Fruit fly (Drosophila melanogaster) whole organism, embryonic: ENCODE results near the gene armi.

ENCODE experiments used
- ATbp ChIP-seq: fragments of 200-800 bp; sonication (Bioruptor generic); optimal IDR thresholded peaks from 2 replicates; lab custom pipeline; 2017; ENCODE audit warnings: missing biosample characterization, mild to moderate bottlenecking, missing genetic modification characterization, missing genetic modification reagents
- Adf1 ChIP-seq: fragments of 200-800 bp; sonication (Bioruptor generic); IDR thresholded peaks from 2 replicates; pipeline ENCODE4 v1.3.6; 2022; ENCODE audit warnings: missing biosample characterization, missing genetic modification characterization
- Asciz ChIP-seq: fragments of 200-800 bp; sonication (Bioruptor generic); optimal IDR thresholded peaks from 2 replicates; lab custom pipeline; 2017; ENCODE audit warnings: missing biosample characterization, mild to moderate bottlenecking, missing genetic modification characterization, missing genetic modification reagents
- Bdp1 ChIP-seq: fragments of 200-800 bp; sonication (Bioruptor generic); optimal IDR thresholded peaks from 3 replicates; lab custom pipeline; 2016; ENCODE audit warnings: missing biosample characterization, missing genetic modification characterization
- CG10147 ChIP-seq: fragments of 200-800 bp; sonication (Bioruptor generic); optimal IDR thresholded peaks from 2 replicates; lab custom pipeline; 2019; ENCODE audit warnings: missing biosample characterization, mild to moderate bottlenecking, missing genetic modification characterization, moderate library complexity
- CG10274 ChIP-seq: fragments of 200-800 bp; sonication (Bioruptor generic); optimal IDR thresholded peaks from 3 replicates; lab custom pipeline; 2017; ENCODE audit warnings: missing biosample characterization, mild to moderate bottlenecking, missing genetic modification characterization
- CG10321 ChIP-seq: fragments of 200-800 bp; sonication (Bioruptor generic); IDR thresholded peaks from 2 replicates; pipeline ENCODE4 v1.3.6; 2022; ENCODE audit warnings: missing biosample characterization, missing genetic modification characterization
- CG10654 ChIP-seq: fragments of 200-800 bp; sonication (Bioruptor generic); optimal IDR thresholded peaks from 2 replicates; lab custom pipeline; 2016; ENCODE audit warnings: missing biosample characterization, missing genetic modification characterization
- CG10959 ChIP-seq: fragments of 200-800 bp; sonication (Bioruptor generic); IDR thresholded peaks from 2 replicates; pipeline ENCODE4 v1.3.6; 2022; ENCODE audit warnings: missing biosample characterization, missing genetic modification characterization
- CG12155 ChIP-seq: fragments of 200-800 bp; sonication (Bioruptor generic); optimal IDR thresholded peaks from 3 replicates; lab custom pipeline; 2016; ENCODE audit warnings: missing biosample characterization, missing genetic modification characterization
- CG14050 ChIP-seq: fragments of 200-800 bp; sonication (Bioruptor generic); IDR thresholded peaks from 3 replicates; pipeline ENCODE4 v1.3.6; 2022; ENCODE audit warnings: missing biosample characterization, missing genetic modification characterization
- CG14667 ChIP-seq: fragments of 200-800 bp; sonication (Bioruptor generic); IDR thresholded peaks from 2 replicates; pipeline ENCODE4 v1.3.6; 2022; ENCODE audit warnings: missing biosample characterization, missing genetic modification characterization
- CG14965 ChIP-seq: fragments of 200-800 bp; sonication (Bioruptor generic); optimal IDR thresholded peaks from 2 replicates; lab custom pipeline; 2016; ENCODE audit warnings: missing biosample characterization, missing genetic modification characterization, borderline replicate concordance
- CG15514 ChIP-seq: fragments of 200-800 bp; sonication (Bioruptor generic); optimal IDR thresholded peaks from 3 replicates; lab custom pipeline; 2017; ENCODE audit warnings: missing biosample characterization, missing genetic modification characterization, mild to moderate bottlenecking, moderate library complexity, missing genetic modification reagents
- CG17361 ChIP-seq: fragments of 200-800 bp; sonication (Bioruptor generic); IDR thresholded peaks from 3 replicates; pipeline ENCODE4 v1.3.6; 2022; ENCODE audit warnings: missing biosample characterization, missing genetic modification characterization
- CG18011 ChIP-seq: fragments of 200-800 bp; sonication (Bioruptor generic); optimal IDR thresholded peaks from 2 replicates; lab custom pipeline; 2017; ENCODE audit warnings: missing biosample characterization, missing genetic modification characterization, mild to moderate bottlenecking, moderate library complexity, missing genotype
- CG18476 ChIP-seq: fragments of 200-800 bp; sonication (Bioruptor generic); optimal IDR thresholded peaks from 2 replicates; lab custom pipeline; 2016; ENCODE audit warnings: missing biosample characterization, mild to moderate bottlenecking, missing genetic modification characterization
- CG2199 ChIP-seq: fragments of 200-800 bp; sonication (Bioruptor generic); IDR thresholded peaks from 3 replicates; pipeline ENCODE4 v1.3.6; 2022; ENCODE audit warnings: missing biosample characterization, missing genetic modification characterization
- CG2712 ChIP-seq: fragments of 200-800 bp; optimal IDR thresholded peaks from 3 replicates; lab custom pipeline; 2019; ENCODE audit warnings: missing biosample characterization, mild to moderate bottlenecking, missing genetic modification characterization, moderate library complexity
- CG3281 ChIP-seq: fragments of 200-800 bp; sonication (Bioruptor generic); optimal IDR thresholded peaks from 3 replicates; lab custom pipeline; 2017; ENCODE audit warnings: missing biosample characterization, mild to moderate bottlenecking, missing genetic modification characterization
- CG4404 ChIP-seq: fragments of 200-800 bp; sonication (Bioruptor generic); IDR thresholded peaks from 2 replicates; pipeline ENCODE4 v1.3.6; 2022; ENCODE audit warnings: missing biosample characterization, missing genetic modification characterization
- CG6854 ChIP-seq: fragments of 200-800 bp; sonication (Bioruptor generic); optimal IDR thresholded peaks from 3 replicates; lab custom pipeline; 2017; ENCODE audit warnings: missing biosample characterization, mild to moderate bottlenecking, missing genetic modification characterization
- CG9437 ChIP-seq: fragments of 200-800 bp; sonication (Bioruptor generic); optimal IDR thresholded peaks from 2 replicates; lab custom pipeline; 2018; ENCODE audit warnings: missing biosample characterization, mild to moderate bottlenecking, missing genetic modification characterization
- ERR ChIP-seq: fragments of 200-800 bp; sonication (Bioruptor generic); optimal IDR thresholded peaks from 2 replicates; lab custom pipeline; 2016; ENCODE audit warnings: missing biosample characterization, missing genetic modification characterization
- Gsc ChIP-seq: fragments of 200-800 bp; sonication (Bioruptor generic); IDR thresholded peaks from 2 replicates; pipeline ENCODE4 v1.3.6; 2022; ENCODE audit warnings: missing biosample characterization, missing genetic modification characterization
- Gug ChIP-seq: fragments of 200-800 bp; sonication (Bioruptor generic); IDR thresholded peaks from 4 replicates; pipeline ENCODE4 v1.3.6; 2022; ENCODE audit warnings: missing biosample characterization, missing genetic modification characterization
- Lhr ChIP-seq: fragments of 200-800 bp; sonication (Bioruptor generic); optimal IDR thresholded peaks from 3 replicates; lab custom pipeline; 2017; ENCODE audit warnings: mild to moderate bottlenecking, missing biosample characterization, missing genetic modification reagents, missing genetic modification characterization
- Mrtf ChIP-seq: fragments of 200-800 bp; sonication (Bioruptor generic); IDR thresholded peaks from 3 replicates; pipeline ENCODE4 v1.3.6; 2022; ENCODE audit warnings: missing biosample characterization, missing genetic modification characterization
- PHDP ChIP-seq: fragments of 200-800 bp; sonication (Bioruptor generic); optimal IDR thresholded peaks from 3 replicates; lab custom pipeline; 2018; ENCODE audit warnings: missing biosample characterization, mild to moderate bottlenecking, missing genetic modification characterization, moderate library complexity
- Ravus ChIP-seq: fragments of 200-800 bp; sonication (Bioruptor generic); IDR thresholded peaks from 2 replicates; pipeline ENCODE4 v1.3.6; 2022; ENCODE audit warnings: missing biosample characterization, missing genetic modification characterization
- Sox100B ChIP-seq: fragments of 200-800 bp; sonication (Bioruptor generic); optimal IDR thresholded peaks from 3 replicates; lab custom pipeline; 2018; ENCODE audit warnings: missing biosample characterization, mild to moderate bottlenecking, missing genetic modification characterization
- Stat92E ChIP-seq, 3 experiments: fragments of >200 bp in 2 of 3; fragments of 200-800 bp in 1 of 3; sonication (Bioruptor generic) in 1 of 3; optimal IDR thresholded peaks; 2 replicates each; lab custom pipeline; 2017 to 2019; ENCODE audit warnings: missing biosample characterization in 3 of 3, missing genetic modification characterization in 3 of 3, mild to moderate bottlenecking in 1 of 3, moderate library complexity in 1 of 3
- Xbp1 ChIP-seq: fragments of 200-800 bp; sonication (Bioruptor generic); optimal IDR thresholded peaks from 3 replicates; lab custom pipeline; 2016; ENCODE audit warnings: missing biosample characterization, mild to moderate bottlenecking, missing genetic modification characterization
- bab2 ChIP-seq: fragments of 200-800 bp; sonication (Bioruptor generic); optimal IDR thresholded peaks from 2 replicates; lab custom pipeline; 2016; ENCODE audit warnings: missing biosample characterization, missing genetic modification characterization
- btn ChIP-seq: fragments of 200-800 bp; sonication (Bioruptor generic); optimal IDR thresholded peaks from 2 replicates; lab custom pipeline; 2016; ENCODE audit warnings: missing biosample characterization, missing genetic modification characterization
- caup ChIP-seq: fragments of 200-800 bp; sonication (Bioruptor generic); optimal IDR thresholded peaks from 3 replicates; lab custom pipeline; 2017; ENCODE audit warnings: missing biosample characterization, mild to moderate bottlenecking, missing genetic modification characterization, moderate library complexity; ENCODE audit not compliant: severe bottlenecking
- cg ChIP-seq: fragments of 200-800 bp; sonication (Bioruptor generic); optimal IDR thresholded peaks from 3 replicates; lab custom pipeline; 2019; ENCODE audit warnings: missing biosample characterization, mild to moderate bottlenecking, missing genetic modification characterization, moderate library complexity
- crol ChIP-seq: fragments of 200-800 bp; sonication (Bioruptor generic); IDR thresholded peaks from 2 replicates; pipeline ENCODE4 v1.3.6; 2022; ENCODE audit warnings: missing biosample characterization, missing genetic modification characterization
- crp ChIP-seq, 2 experiments: fragments of 200-800 bp; sonication (Bioruptor generic); optimal IDR thresholded peaks; 2 replicates in 1 of 2; 3 replicates in 1 of 2; lab custom pipeline; 2017; ENCODE audit warnings: missing biosample characterization in 2 of 2, missing genetic modification characterization in 2 of 2, mild to moderate bottlenecking in 1 of 2, moderate library complexity in 1 of 2
- danr ChIP-seq: fragments of 200-800 bp; sonication (Bioruptor generic); IDR thresholded peaks from 2 replicates; pipeline ENCODE4 v1.3.6; 2022; ENCODE audit warnings: missing biosample characterization, missing genetic modification characterization
- dmrt11E ChIP-seq: fragments of 200-800 bp; sonication (Bioruptor generic); optimal IDR thresholded peaks from 3 replicates; lab custom pipeline; 2018; ENCODE audit warnings: missing biosample characterization, mild to moderate bottlenecking, missing genetic modification characterization, moderate library complexity
- fd96Cb ChIP-seq: fragments of 200-800 bp; sonication (Bioruptor generic); optimal IDR thresholded peaks from 2 replicates; lab custom pipeline; 2018; ENCODE audit warnings: missing biosample characterization, mild to moderate bottlenecking, missing genetic modification characterization, moderate library complexity
- ken ChIP-seq: fragments of 200-800 bp; sonication (Bioruptor generic); IDR thresholded peaks from 3 replicates; pipeline ENCODE4 v1.3.6; 2022; ENCODE audit warnings: missing biosample characterization, missing genetic modification characterization
- luna ChIP-seq: fragments of 200-800 bp; sonication (Bioruptor generic); optimal IDR thresholded peaks from 2 replicates; lab custom pipeline; 2016; ENCODE audit warnings: missing biosample characterization, missing genetic modification characterization
- nmo ChIP-seq: fragments of 200-800 bp; sonication (Bioruptor generic); optimal IDR thresholded peaks from 2 replicates; lab custom pipeline; 2018; ENCODE audit warnings: missing biosample characterization, mild to moderate bottlenecking, missing genetic modification characterization, moderate library complexity
- oc ChIP-seq: fragments of 200-800 bp; sonication (Bioruptor generic); optimal IDR thresholded peaks from 2 replicates; lab custom pipeline; 2018; ENCODE audit warnings: missing biosample characterization, mild to moderate bottlenecking, missing genetic modification characterization, moderate library complexity
- pnt ChIP-seq: fragments of 200-800 bp; sonication (Bioruptor generic); optimal IDR thresholded peaks from 3 replicates; lab custom pipeline; 2016; ENCODE audit warnings: missing biosample characterization, missing genetic modification characterization
- ro ChIP-seq: fragments of 200-800 bp; sonication (Bioruptor generic); IDR thresholded peaks from 2 replicates; pipeline ENCODE4 v1.3.6; 2022; ENCODE audit warnings: missing biosample characterization, missing genetic modification characterization
- slbo ChIP-seq: fragments of 200-800 bp; sonication (Bioruptor generic); IDR thresholded peaks from 2 replicates; pipeline ENCODE4 v1.3.6; 2022; ENCODE audit warnings: missing biosample characterization, missing genetic modification characterization
- wek ChIP-seq: fragments of 200-800 bp; sonication (Bioruptor generic); optimal IDR thresholded peaks from 3 replicates; lab custom pipeline; 2018; ENCODE audit warnings: missing biosample characterization, mild to moderate bottlenecking, missing genetic modification characterization, moderate library complexity
- zf30C ChIP-seq: fragments of 200-800 bp; sonication (Bioruptor generic); optimal IDR thresholded peaks from 3 replicates; lab custom pipeline; 2018; ENCODE audit warnings: missing biosample characterization, mild to moderate bottlenecking, missing genetic modification characterization

armi gene

DNA sequence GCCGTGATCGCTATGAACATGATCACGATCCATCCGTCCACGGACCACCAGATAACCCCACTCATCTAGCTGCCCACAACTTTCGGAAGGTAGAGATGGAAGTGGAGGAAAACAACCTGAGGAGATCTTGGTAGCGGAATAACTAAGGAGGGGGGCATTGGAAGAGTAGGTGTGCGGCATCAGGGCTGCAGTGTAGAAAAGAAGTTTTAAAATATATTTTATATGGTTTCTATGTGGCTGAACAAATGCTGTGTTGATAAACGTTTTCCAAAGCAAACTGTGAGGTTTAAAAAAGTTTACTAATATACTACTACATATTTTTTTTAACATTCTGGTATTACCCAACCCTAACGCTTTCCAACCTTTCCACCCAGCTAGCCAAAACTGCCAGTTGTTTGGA lies 26.2 kb upstream of the armi start (continued):
- TF ChIP-seq CG6854 (GFP tag; lab: Kevin White, UChicago): no peak
- no peak for TF ChIP-seq ERR
- no peak for TF ChIP-seq CG18476 (GFP tag; lab: Kevin White, UChicago)
- TF ChIP-seq Asciz: peak; percentile 18
- no peak for TF ChIP-seq Bdp1 (GFP tag; lab: Kevin White, UChicago)
- peak; percentile 43 for TF ChIP-seq crol (GFP tag; lab: Robert Waterston, UW)
- no peak for TF ChIP-seq Gsc (GFP tag; lab: Robert Waterston, UW)
- 0 out of 3 replicates have a peak, but pooled peaks have one; percentile 29 for TF ChIP-seq CG17361
- no peak for TF ChIP-seq Mrtf (GFP tag; lab: Robert Waterston, UW)
- TF ChIP-seq Sox100B (GFP tag; lab: Kevin White, UChicago): peak; percentile 18
- no peak for TF ChIP-seq Ravus (GFP tag; lab: Robert Waterston, UW)
- peak; percentile 46 for TF ChIP-seq CG2712 (tag; lab: Kevin White, UChicago)
- TF ChIP-seq ken (GFP tag; lab: Robert Waterston, UW): peak; percentile 50; the same call in 1 of the 3 replicates
- TF ChIP-seq bab2 (GFP tag; lab: Kevin White, UChicago): no peak
- no peak for TF ChIP-seq CG10274 (GFP tag; lab: Kevin White, UChicago)
- no peak for TF ChIP-seq Xbp1 (GFP tag; lab: Kevin White, UChicago)
- TF ChIP-seq ATbp: peak; percentile 42
- no peak for TF ChIP-seq Adf1 (GFP tag; lab: Robert Waterston, UW)
- TF ChIP-seq CG18011 (GFP tag; lab: Kevin White, UChicago): no peak
- TF ChIP-seq CG15514 (GFP tag; lab: Kevin White, UChicago): no peak
- TF ChIP-seq Lhr (GFP tag; lab: Kevin White, UChicago): no peak
- no peak for TF ChIP-seq pnt (GFP tag; lab: Kevin White, UChicago)
- no peak for TF ChIP-seq CG4404 (GFP tag; lab: Robert Waterston, UW)
- TF ChIP-seq caup (GFP tag; lab: Kevin White, UChicago): no peak
- TF ChIP-seq CG10147 (GFP tag; lab: Kevin White, UChicago): no peak
- TF ChIP-seq cg (GFP tag; lab: Kevin White, UChicago): no peak
- no peak for TF ChIP-seq btn (GFP tag; lab: Kevin White, UChicago)
- no peak for TF ChIP-seq CG9437 (GFP tag; lab: Kevin White, UChicago)
- TF ChIP-seq ro (GFP tag; lab: Robert Waterston, UW): no peak
- no peak for TF ChIP-seq danr (GFP tag; lab: Robert Waterston, UW)
- TF ChIP-seq CG10321 (GFP tag; lab: Robert Waterston, UW): no peak
- TF ChIP-seq CG14050 (GFP tag; lab: Robert Waterston, UW): peak; percentile 25; the same call in 1 of the 3 replicates
- TF ChIP-seq oc (tag; lab: Kevin White, UChicago): no peak
- TF ChIP-seq dmrt11E (tag; lab: Kevin White, UChicago): peak; percentile 4
- TF ChIP-seq crp (GFP tag; optimal IDR thresholded peaks at IDR 0.05; lab: Kevin White, UChicago): no peak
- no peak for TF ChIP-seq Stat92E (GFP tag; optimal IDR thresholded peaks at IDR 0.05; lab: Kevin White, UChicago)
- TF ChIP-seq zf30C: no peak
- TF ChIP-seq PHDP (tag; lab: Kevin White, UChicago): peak; percentile 49
- no peak for TF ChIP-seq CG10959 (GFP tag; lab: Robert Waterston, UW)
- no peak for TF ChIP-seq CG10654 (GFP tag; lab: Kevin White, UChicago)
- no peak for TF ChIP-seq CG3281
- no peak for TF ChIP-seq CG14667
- TF ChIP-seq CG2199 (GFP tag; lab: Robert Waterston, UW): no peak
- TF ChIP-seq nmo: peak; percentile 37
- TF ChIP-seq CG12155 (GFP tag; lab: Kevin White, UChicago): no peak
- no peak for TF ChIP-seq Gug (GFP tag; lab: Robert Waterston, UW)
- no peak for TF ChIP-seq CG14965 (GFP tag; lab: Kevin White, UChicago)
- TF ChIP-seq wek (GFP tag; lab: Kevin White, UChicago): no peak
- TF ChIP-seq luna (GFP tag; lab: Kevin White, UChicago): no peak
- TF ChIP-seq slbo (GFP tag; lab: Robert Waterston, UW): peak; percentile 46; the same call in 1 of the 2 replicates
- peak; percentile 17 for TF ChIP-seq fd96Cb (tag; lab: Kevin White, UChicago)
